Fruit fly (Drosophila melanogaster) whole organism, adult: Measurements from ENCODE around the gene Vha16-5.

Experiments
- CG11617 ChIP-seq: fragments of 200-800 bp; sonication (Bioruptor generic); optimal IDR thresholded peaks from 2 replicates; lab custom pipeline; 2017; ENCODE audit warnings: mild to moderate bottlenecking, missing biosample characterization, missing genetic modification reagents, missing genetic modification characterization
- CG12768 ChIP-seq: fragments of 200-800 bp; sonication (Bioruptor generic); optimal IDR thresholded peaks from 2 replicates; lab custom pipeline; 2017; ENCODE audit warnings: missing biosample characterization, missing genetic modification characterization, mild to moderate bottlenecking, moderate library complexity, missing genetic modification reagents
- CG14711 ChIP-seq: fragments of 200-800 bp; sonication (Bioruptor generic); optimal IDR thresholded peaks from 2 replicates; lab custom pipeline; 2018; ENCODE audit warnings: missing biosample characterization, mild to moderate bottlenecking, missing genetic modification characterization, moderate library complexity
- CG1620 ChIP-seq: fragments of 200-800 bp; sonication (Bioruptor generic); optimal IDR thresholded peaks from 2 replicates; lab custom pipeline; 2016; ENCODE audit warnings: missing biosample characterization, missing genetic modification characterization
- CG33017 ChIP-seq: fragments of 200-800 bp; sonication (Bioruptor generic); optimal IDR thresholded peaks from 2 replicates; lab custom pipeline; 2018; ENCODE audit warnings: missing biosample characterization, mild to moderate bottlenecking, missing genetic modification characterization, moderate library complexity
- CG5204 ChIP-seq: fragments of 200-800 bp; sonication (Bioruptor generic); optimal IDR thresholded peaks from 2 replicates; lab custom pipeline; 2016; ENCODE audit warnings: missing biosample characterization, missing genetic modification characterization
- CG7045 ChIP-seq: fragments of 200-800 bp; sonication (Bioruptor generic); optimal IDR thresholded peaks from 2 replicates; lab custom pipeline; 2017; ENCODE audit warnings: missing biosample characterization, mild to moderate bottlenecking, missing genetic modification characterization
- CG7101 ChIP-seq: fragments of 200-800 bp; sonication (Bioruptor generic); optimal IDR thresholded peaks from 2 replicates; lab custom pipeline; 2018; ENCODE audit warnings: missing biosample characterization, mild to moderate bottlenecking, missing genetic modification characterization, moderate library complexity
- Clk ChIP-seq: fragments of 200-800 bp; sonication (Bioruptor generic); optimal IDR thresholded peaks from 2 replicates; lab custom pipeline; 2017; ENCODE audit warnings: missing biosample characterization, missing genetic modification characterization
- Crg-1 ChIP-seq: fragments of 200-800 bp; sonication (Bioruptor generic); optimal IDR thresholded peaks from 2 replicates; lab custom pipeline; 2016; ENCODE audit warnings: missing biosample characterization, missing genetic modification characterization
- Hr96 ChIP-seq: fragments of 200-800 bp; sonication (Bioruptor generic); optimal IDR thresholded peaks from 2 replicates; lab custom pipeline; 2016; ENCODE audit warnings: missing biosample characterization, missing genetic modification characterization
- Mnt ChIP-seq: fragments of 200-800 bp; sonication (Bioruptor generic); optimal IDR thresholded peaks from 2 replicates; lab custom pipeline; 2016; ENCODE audit warnings: missing biosample characterization, mild to moderate bottlenecking, missing genetic modification characterization
- bab1 ChIP-seq: fragments of 200-800 bp; sonication (Bioruptor generic); optimal IDR thresholded peaks from 3 replicates; lab custom pipeline; 2019; ENCODE audit warnings: missing biosample characterization, mild to moderate bottlenecking, missing genetic modification characterization, moderate library complexity
- cic ChIP-seq: fragments of 200-800 bp; sonication (Bioruptor generic); optimal IDR thresholded peaks from 2 replicates; lab custom pipeline; 2017; ENCODE audit warnings: missing biosample characterization, mild to moderate bottlenecking, missing genetic modification characterization, moderate library complexity
- cnc ChIP-seq, 2 experiments: fragments of >200 bp; optimal IDR thresholded peaks; 2 replicates each; lab custom pipeline; 2017
- kay ChIP-seq: fragments of 200-800 bp; sonication (Bioruptor generic); peaks from one replicate; lab custom pipeline; 2016; ENCODE audit warnings: missing biosample characterization, missing genetic modification characterization, borderline replicate concordance
- ovo ChIP-seq: fragments of 200-800 bp; sonication (Bioruptor generic); optimal IDR thresholded peaks from 2 replicates; lab custom pipeline; 2016; ENCODE audit warnings: missing biosample characterization, missing genetic modification characterization
- pad ChIP-seq: fragments of 200-800 bp; sonication (Bioruptor generic); optimal IDR thresholded peaks from 3 replicates; lab custom pipeline; 2017; ENCODE audit warnings: missing biosample characterization, missing genetic modification characterization, mild to moderate bottlenecking, moderate library complexity, missing genetic modification reagents
- tj ChIP-seq: fragments of 200-800 bp; sonication (Bioruptor generic); optimal IDR thresholded peaks from 3 replicates; lab custom pipeline; 2017; ENCODE audit warnings: missing biosample characterization, mild to moderate bottlenecking, missing genetic modification characterization, moderate library complexity
- toe ChIP-seq: fragments of 200-800 bp; sonication (Bioruptor generic); optimal IDR thresholded peaks from 2 replicates; lab custom pipeline; 2016; ENCODE audit warnings: missing biosample characterization, missing genetic modification characterization

Gene Vha16-5

DNA sequence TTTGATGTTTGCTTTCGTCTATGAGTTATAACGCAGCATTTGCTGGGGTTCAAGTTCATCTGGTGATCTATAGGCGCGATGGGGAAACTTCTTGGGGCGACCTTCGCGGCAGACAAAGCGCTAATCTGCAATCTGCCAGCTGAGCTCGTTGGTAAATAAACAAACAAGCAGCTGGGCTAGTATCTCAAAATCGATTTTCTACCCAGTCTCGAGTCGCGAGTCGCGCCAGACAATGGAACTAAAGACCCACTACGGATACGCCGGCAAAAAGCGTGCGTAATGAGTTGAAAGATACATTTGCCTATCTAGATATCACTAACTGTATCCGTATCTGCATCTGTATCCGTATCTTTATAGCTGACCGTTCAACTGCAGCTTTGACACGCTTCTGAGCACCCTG, 16.8 kb upstream of the Vha16-5 start:
- TF ChIP-seq Clk (GFP tag; lab: Kevin White, UChicago) (no peak), CG1620 (GFP tag; lab: Kevin White, UChicago) (no peak), cnc (optimal IDR thresholded peaks at IDR 0.05; lab: Kevin White, UChicago) (no peak), CG33017 (tag; lab: Kevin White, UChicago) (no peak), ovo (GFP tag; lab: Kevin White, UChicago) (no peak), cic (GFP tag; lab: Kevin White, UChicago) (no peak), CG12768 (GFP tag; lab: Kevin White, UChicago) (no peak), CG7045 (GFP tag; lab: Kevin White, UChicago) (no peak), kay (GFP tag; lab: Kevin White, UChicago) (no peak), CG14711 (tag; lab: Kevin White, UChicago) (no peak), CG11617 (no peak), CG7101 (tag; lab: Kevin White, UChicago) (no peak), Crg-1 (GFP tag; lab: Kevin White, UChicago) (no peak)

DNA sequence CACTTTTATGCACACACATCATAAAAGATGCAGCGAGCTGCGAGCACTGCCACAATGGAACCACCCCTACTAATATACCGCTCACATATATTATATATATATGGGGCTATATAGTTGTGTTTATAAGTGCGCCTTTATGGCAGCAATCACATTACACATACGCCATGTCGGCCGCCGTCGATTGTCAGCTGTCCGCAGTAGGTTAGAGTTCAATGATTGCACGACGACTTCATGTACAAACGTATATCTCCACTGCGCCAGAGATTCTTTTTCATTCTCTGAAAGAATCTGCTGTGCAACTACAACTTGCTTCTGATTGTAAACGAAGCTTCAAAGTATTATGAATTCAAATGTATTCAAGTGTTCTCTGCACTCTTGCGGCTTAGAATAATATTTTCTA, 15.8 kb upstream of the Vha16-5 start:
- TF ChIP-seq Clk (GFP tag; lab: Kevin White, UChicago) (no peak), tj (GFP tag; lab: Kevin White, UChicago) (peak; percentile 2), pad (GFP tag; lab: Kevin White, UChicago) (no peak), kay (GFP tag; lab: Kevin White, UChicago) (no peak)

DNA sequence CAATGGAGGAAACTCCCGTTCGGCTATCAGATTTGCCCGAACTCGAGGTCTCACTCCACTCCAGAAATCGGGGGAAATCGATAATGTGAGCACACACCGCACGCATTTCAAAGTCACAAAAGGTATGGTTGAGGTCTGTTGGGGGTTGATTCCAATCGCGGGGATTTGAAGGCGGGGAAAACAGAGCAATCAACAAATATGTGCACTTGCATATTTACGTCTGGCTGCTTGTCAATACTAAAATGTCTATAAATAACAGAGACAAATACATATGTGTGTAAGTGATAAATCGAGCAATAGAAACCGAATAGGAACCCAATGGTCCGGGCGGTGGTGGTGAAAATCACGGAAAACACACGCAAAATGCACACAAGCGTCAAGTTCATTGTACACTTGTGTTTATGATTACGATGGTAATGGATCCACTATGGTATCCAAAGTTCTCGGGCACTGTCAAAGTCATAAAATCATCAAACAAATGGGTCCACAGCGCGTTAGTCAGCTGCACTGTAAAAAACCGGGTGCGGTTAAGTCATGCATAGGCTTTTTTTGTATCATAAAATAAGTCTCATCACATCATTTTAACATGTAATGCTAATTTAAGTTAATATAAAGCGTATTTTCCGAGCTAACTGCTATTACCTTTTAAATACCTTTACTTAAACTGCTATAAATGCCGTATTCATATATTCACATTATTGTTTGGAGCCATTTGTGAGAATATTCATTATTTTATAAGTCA, 15.2 kb upstream of the Vha16-5 start:
- TF ChIP-seq kay (GFP tag; lab: Kevin White, UChicago) (peak; percentile 55), cic (GFP tag; lab: Kevin White, UChicago) (peak; percentile 13), tj (GFP tag; lab: Kevin White, UChicago) (peak; percentile 31), toe (GFP tag; lab: Kevin White, UChicago) (peak; percentile 34), CG33017 (tag; lab: Kevin White, UChicago) (peak; percentile 47), Crg-1 (GFP tag; lab: Kevin White, UChicago) (peak; percentile 11), Hr96 (GFP tag; lab: Kevin White, UChicago) (peak; percentile 48), Mnt (GFP tag; lab: Kevin White, UChicago) (peak; percentile 26), CG14711 (tag; lab: Kevin White, UChicago) (no peak), CG12768 (GFP tag; lab: Kevin White, UChicago) (peak; percentile 35), CG1620 (GFP tag; lab: Kevin White, UChicago) (peak; percentile 9), ovo (GFP tag; lab: Kevin White, UChicago) (peak; percentile 59), Clk (GFP tag; lab: Kevin White, UChicago) (no peak), bab1 (GFP tag; lab: Kevin White, UChicago) (no peak), CG7101 (tag; lab: Kevin White, UChicago) (peak; percentile 67), CG7045 (GFP tag; lab: Kevin White, UChicago) (peak; percentile 19), cnc (optimal IDR thresholded peaks at IDR 0.05; lab: Kevin White, UChicago) (no peak), CG11617 (no peak), CG5204 (GFP tag; lab: Kevin White, UChicago) (peak; percentile 39), pad (GFP tag; lab: Kevin White, UChicago) (peak; percentile 41)

DNA sequence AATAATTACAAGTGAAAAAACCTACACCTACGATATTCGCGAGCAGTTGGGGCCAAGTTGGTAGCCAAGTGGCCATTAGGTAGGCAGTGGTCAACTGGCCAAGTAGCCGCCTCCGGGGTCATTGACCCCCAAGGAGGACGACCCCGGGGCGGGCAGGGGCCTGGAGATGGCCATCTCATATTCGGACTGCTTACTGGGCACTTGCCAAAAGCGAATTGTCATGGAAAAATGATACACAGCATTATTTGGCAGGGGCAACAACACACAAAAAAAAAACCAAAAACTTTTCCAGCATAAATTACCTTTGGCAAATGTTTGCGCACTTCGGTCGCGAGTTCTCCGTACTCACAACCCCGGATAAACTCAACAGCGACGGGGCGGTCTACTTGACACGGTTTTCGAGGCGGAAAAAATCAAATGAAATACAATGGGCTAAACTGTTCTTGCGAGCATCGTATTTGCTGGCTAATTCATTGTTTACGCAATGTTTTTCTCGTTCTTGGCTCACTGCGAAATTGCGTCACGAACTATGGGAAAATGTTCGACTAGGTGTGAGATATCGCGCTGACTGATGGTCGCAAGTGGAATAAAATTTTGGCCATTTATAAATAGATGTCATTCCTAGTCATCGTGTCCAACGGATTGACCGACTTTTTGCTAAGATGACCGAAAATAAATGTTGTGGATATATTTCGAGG, 14.2 kb upstream of the Vha16-5 start:
- TF ChIP-seq Hr96 (GFP tag; lab: Kevin White, UChicago) (no peak), tj (GFP tag; lab: Kevin White, UChicago) (peak; percentile 93)

DNA sequence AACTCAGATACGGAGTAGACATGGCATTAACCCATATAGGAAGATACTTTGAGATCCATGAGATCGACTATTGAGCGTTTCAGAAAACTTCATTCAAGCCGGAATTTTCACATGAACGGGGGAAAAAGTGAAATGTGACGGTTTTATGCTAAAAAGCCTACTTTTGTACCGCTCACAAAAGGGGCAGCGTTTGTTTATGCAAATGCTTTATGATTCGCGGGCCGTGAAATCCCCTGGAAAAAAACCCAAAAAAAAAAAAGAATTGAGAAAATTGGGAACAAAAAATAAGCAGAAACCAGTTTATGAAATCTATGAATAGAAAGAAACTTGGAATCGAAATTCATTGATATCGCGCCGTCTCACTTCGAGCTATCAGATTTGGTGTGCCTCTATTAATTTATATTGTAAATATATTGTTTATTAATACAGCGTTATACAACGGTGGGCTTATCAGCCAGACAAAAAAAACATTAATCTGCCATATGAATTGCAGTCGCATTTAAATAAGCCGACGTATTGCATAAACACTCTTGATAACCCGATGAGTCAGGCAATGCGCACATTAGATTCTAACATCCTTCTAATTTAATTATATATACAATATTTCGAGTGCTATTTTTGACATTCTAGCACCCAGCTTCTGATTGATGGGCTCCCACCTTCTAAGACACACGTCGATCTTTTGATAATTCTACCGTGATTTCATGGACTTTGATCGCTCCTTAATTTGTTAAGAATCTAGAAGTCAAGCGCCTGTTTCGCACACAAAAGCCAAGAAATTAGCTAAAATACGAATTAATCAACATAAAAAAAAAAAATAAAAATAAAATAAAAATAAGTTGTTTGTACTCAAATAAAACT, 13.0 kb upstream of the Vha16-5 start:
- peak; percentile 79 for TF ChIP-seq kay (GFP tag; lab: Kevin White, UChicago)
- TF ChIP-seq Clk (GFP tag; lab: Kevin White, UChicago), result no peak
- TF ChIP-seq cic (GFP tag; lab: Kevin White, UChicago), result peak; percentile 16

DNA sequence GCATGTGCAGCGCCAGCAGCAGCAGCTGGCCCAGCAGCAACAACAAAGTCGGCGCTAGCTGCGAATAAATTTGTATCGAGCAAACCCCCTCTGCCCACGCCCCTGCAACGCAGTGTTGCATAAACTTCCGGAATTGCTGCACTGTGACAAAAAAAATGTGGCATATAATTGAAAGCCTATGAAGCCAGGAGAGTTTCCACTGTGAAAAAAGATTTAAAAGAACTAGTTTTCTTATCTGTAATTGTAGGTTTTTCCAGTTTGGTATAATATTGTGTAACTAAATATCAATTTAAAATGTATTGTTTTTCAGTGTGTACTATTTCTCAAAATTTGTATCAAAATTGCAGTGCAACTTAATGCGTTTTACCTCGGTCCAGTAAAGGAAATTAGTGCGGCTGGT, 11.4 kb upstream of the Vha16-5 start:
- no peak for TF ChIP-seq CG11617
- no peak for TF ChIP-seq ovo (GFP tag; lab: Kevin White, UChicago)
